Worm (Caenorhabditis elegans) whole organism, late embryonic: Measurements from ENCODE around the gene swt-2.

Experiments used
- ceh-30 ChIP-seq: fragments of 150-350 bp; optimal IDR thresholded peaks from 2 replicates; lab custom pipeline; 2014; ENCODE audit warnings: missing biosample characterization, missing genetic modification characterization
- dve-1 ChIP-seq: sonication (generic microtip); optimal IDR thresholded peaks from 2 replicates; lab custom pipeline; 2017; ENCODE audit warnings: antibody characterized with exemption, mild to moderate bottlenecking, missing genetic modification characterization, missing compliant biosample characterization
- elt-2 ChIP-seq: sonication (generic microtip); optimal IDR thresholded peaks from 2 replicates; lab custom pipeline; 2016; ENCODE audit warnings: missing genetic modification reagents, missing genetic modification characterization, missing compliant biosample characterization
- eyg-1 ChIP-seq: sonication (generic microtip); optimal IDR thresholded peaks from 2 replicates; lab custom pipeline; 2016; ENCODE audit warnings: missing genotype, missing genetic modification characterization, missing compliant biosample characterization
- hlh-8 ChIP-seq: sonication (generic microtip); optimal IDR thresholded peaks from 2 replicates; lab custom pipeline; 2016; ENCODE audit warnings: missing genotype, missing genetic modification characterization, missing compliant biosample characterization
- lim-6 ChIP-seq: sonication (generic microtip); optimal IDR thresholded peaks from 2 replicates; lab custom pipeline; 2016; ENCODE audit warnings: missing genetic modification characterization, missing compliant biosample characterization
- madf-2 ChIP-seq: sonication (generic microtip); optimal IDR thresholded peaks from 2 replicates; lab custom pipeline; 2017; ENCODE audit warnings: missing genetic modification characterization, missing compliant biosample characterization
- pag-3 ChIP-seq: sonication (generic microtip); optimal IDR thresholded peaks from 2 replicates; lab custom pipeline; 2016; ENCODE audit warnings: missing compliant biosample characterization, missing genetic modification characterization, borderline replicate concordance
- pax-1 ChIP-seq: fragments of 150-350 bp; optimal IDR thresholded peaks from 2 replicates; lab custom pipeline; 2014; ENCODE audit warnings: missing biosample characterization, missing genetic modification characterization
- pha-4 ChIP-seq: fragments of 150-350 bp; optimal IDR thresholded peaks from 2 replicates; lab custom pipeline; 2018; ENCODE audit warnings: missing biosample characterization, missing genetic modification reagents, missing genetic modification characterization
- rnt-1 ChIP-seq: sonication (generic microtip); optimal IDR thresholded peaks from 2 replicates; lab custom pipeline; 2016; ENCODE audit warnings: missing genetic modification characterization, missing compliant biosample characterization
- sox-4 ChIP-seq: sonication (generic microtip); optimal IDR thresholded peaks from 2 replicates; lab custom pipeline; 2017; ENCODE audit warnings: mild to moderate bottlenecking, missing genetic modification characterization, inconsistent platforms, missing compliant biosample characterization
- tbx-7 ChIP-seq: sonication (generic microtip); optimal IDR thresholded peaks from 2 replicates; lab custom pipeline; 2016; ENCODE audit warnings: missing genotype, missing genetic modification characterization, missing compliant biosample characterization

DNA sequence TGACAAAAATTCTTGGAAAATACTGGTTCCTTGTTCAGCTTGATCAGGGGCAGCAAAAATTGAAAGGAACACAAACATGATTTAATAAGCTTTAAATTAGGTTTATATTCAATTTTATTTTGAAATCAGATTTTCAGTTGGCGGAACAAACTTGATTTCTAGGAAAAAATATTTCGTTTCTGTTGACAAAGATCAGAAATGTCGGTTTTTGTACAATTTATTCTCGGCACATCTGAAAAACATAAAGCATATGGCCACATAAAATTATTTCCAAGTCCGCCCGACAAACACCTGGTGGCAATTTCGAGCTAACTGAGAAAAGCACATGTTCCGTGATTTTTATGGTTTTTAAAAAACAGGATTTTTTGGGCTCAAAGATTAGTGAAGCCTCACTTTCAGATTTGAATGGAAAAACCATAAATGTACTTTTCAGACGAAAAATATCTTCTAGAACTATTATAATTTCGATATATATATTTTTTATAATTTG lies 24.0 kb downstream of the swt-2 start, which contains the start of gene ttr-10:
- TF ChIP-seq rnt-1: no peak
- no peak for TF ChIP-seq madf-2
- TF ChIP-seq ceh-30: no peak
- no peak for TF ChIP-seq pha-4 (tag; lab: Kevin White, UChicago)
- TF ChIP-seq lim-6 (tag; lab: Kevin White, UChicago): no peak
- TF ChIP-seq hlh-8 (tag; lab: Kevin White, UChicago): no peak
- no peak for TF ChIP-seq pax-1 (tag; lab: Kevin White, UChicago)
- TF ChIP-seq pag-3: no peak
- TF ChIP-seq elt-2: no peak
- TF ChIP-seq sox-4 (tag; lab: Kevin White, UChicago): no peak
- TF ChIP-seq eyg-1 (tag; lab: Kevin White, UChicago): no peak
- no peak for TF ChIP-seq dve-1 (tag; lab: Kevin White, UChicago)
- no peak for TF ChIP-seq tbx-7 (tag; lab: Kevin White, UChicago)
